Worm (Caenorhabditis elegans): ENCODE results near the gene col-20.

- no peak for TF ChIP-seq lin-15B (tag; optimal IDR thresholded peaks at IDR 0.05)
- no peak for TF ChIP-seq fkh-10 (GFP tag; optimal IDR thresholded peaks at IDR 0.05)
- no peak for TF ChIP-seq ceh-82 (tag; optimal IDR thresholded peaks at IDR 0.05)
- TF ChIP-seq snpc-4 (tag; optimal IDR thresholded peaks at IDR 0.05) = no peak
- no peak for TF ChIP-seq T26A8.4 (GFP tag; IDR thresholded peaks at IDR 0.05)
- no peak for TF ChIP-seq nhr-25 (tag; optimal IDR thresholded peaks at IDR 0.05; ENCODE audit: borderline replicate concordance, insufficient read depth)
- no peak for TF ChIP-seq nhr-6 (tag; optimal IDR thresholded peaks at IDR 0.05)
- no peak for TF ChIP-seq nhr-76 (tag; optimal IDR thresholded peaks at IDR 0.05)
- no peak for TF ChIP-seq ceh-44 (GFP tag; IDR thresholded peaks at IDR 0.05)
- no peak for TF ChIP-seq nhr-42 (GFP tag; IDR thresholded peaks at IDR 0.05)
- no peak for TF ChIP-seq zag-1 (tag; optimal IDR thresholded peaks at IDR 0.05)
These were observed 48.0 kb upstream of the col-20 start for ce11 chrII:4918501-4919021.
